Worm (Caenorhabditis elegans) whole organism, young adult: Measurements from ENCODE around the gene T05D4.2.
A peak's percentile ranks its signal among the peaks of the same experiment; 100 is the strongest.

Source experiments
- B0336.3 ChIP-seq: fragments of 200-800 bp; sonication (Bioruptor generic); IDR thresholded peaks from 2 replicates; pipeline ENCODE4 v1.3.6; 2022; ENCODE audit warnings: missing genetic modification characterization, missing compliant biosample characterization
- C06A6.2 ChIP-seq: fragments of 200-800 bp; sonication (Bioruptor generic); conservative IDR thresholded peaks from 2 replicates; pipeline ENCODE4 v1.3.6; 2022; ENCODE audit warnings: missing genetic modification characterization, missing compliant biosample characterization
- F33H1.4 ChIP-seq: fragments of 200-800 bp; sonication (Bioruptor generic); IDR thresholded peaks from 2 replicates; pipeline ENCODE4 v1.3.6; 2022; ENCODE audit warnings: missing genetic modification reagents, missing genetic modification characterization, missing compliant biosample characterization
- F37B4.10 ChIP-seq: fragments of 200-800 bp; sonication (Bioruptor generic); IDR thresholded peaks from 2 replicates; pipeline ENCODE4 v1.3.6; 2022; ENCODE audit warnings: missing genetic modification characterization, missing compliant biosample characterization
- F57C9.4 ChIP-seq: sonication (generic microtip); optimal IDR thresholded peaks from 2 replicates; lab custom pipeline; 2017; ENCODE audit warnings: mild to moderate bottlenecking, missing genetic modification characterization, missing compliant biosample characterization
- Y56A3A.18 ChIP-seq: fragments of 200-800 bp; sonication (Bioruptor generic); IDR thresholded peaks from 2 replicates; pipeline ENCODE4 v1.3.6; 2022; ENCODE audit warnings: missing genetic modification reagents, missing genetic modification characterization, missing compliant biosample characterization
- ama-1 ChIP-seq, 3 experiments: fragments of 150-350 bp in 1 of 3; sonication (generic microtip) in 2 of 3; optimal IDR thresholded peaks; 2 replicates each; lab custom pipeline; 2014 to 2018; ENCODE audit warnings: missing biosample characterization in 2 of 3, missing genetic modification characterization in 2 of 3, missing genetic modification reagents in 2 of 3
- atf-7 ChIP-seq: sonication (generic microtip); optimal IDR thresholded peaks from 2 replicates; lab custom pipeline; 2017; ENCODE audit warnings: mild to moderate bottlenecking, missing genetic modification characterization, missing compliant biosample characterization
- attf-6 ChIP-seq: fragments of 200-800 bp; sonication (Bioruptor generic); IDR thresholded peaks from 2 replicates; pipeline ENCODE4 v1.3.6; 2022; ENCODE audit warnings: missing genetic modification reagents, missing genetic modification characterization, missing compliant biosample characterization
- cebp-1 ChIP-seq, 2 experiments: fragments of 200-800 bp in 1 of 2; sonication (Bioruptor generic) in 1 of 2; sonication (generic microtip) in 1 of 2; IDR thresholded peaks in 1 of 2; optimal IDR thresholded peaks in 1 of 2; 2 replicates each; pipeline versions ENCODE4 v1.3.6 to Lab custom; 2017 to 2022; ENCODE audit warnings: missing compliant biosample characterization in 2 of 2, missing genetic modification characterization in 2 of 2, mild to moderate bottlenecking in 1 of 2, missing genetic modification reagents in 1 of 2, moderate library complexity in 1 of 2
- chd-7 ChIP-seq: sonication (generic microtip); optimal IDR thresholded peaks from 2 replicates; lab custom pipeline; 2016; ENCODE audit warnings: mild to moderate bottlenecking, missing genetic modification characterization, moderate library complexity, missing compliant biosample characterization
- die-1 ChIP-seq: sonication (generic microtip); optimal IDR thresholded peaks from 2 replicates; lab custom pipeline; 2016; ENCODE audit warnings: missing genotype, mild to moderate bottlenecking, missing genetic modification characterization, missing compliant biosample characterization
- dox-1 ChIP-seq: fragments of 200-800 bp; sonication (Bioruptor generic); IDR thresholded peaks from 2 replicates; pipeline ENCODE4 v1.3.6; 2022; ENCODE audit warnings: missing genetic modification reagents, missing genetic modification characterization, missing compliant biosample characterization
- egl-18 ChIP-seq: fragments of 200-800 bp; sonication (Bioruptor generic); IDR thresholded peaks from 2 replicates; pipeline ENCODE4 v1.3.6; 2022; ENCODE audit warnings: missing genetic modification reagents, missing genetic modification characterization, missing compliant biosample characterization
- egl-44 ChIP-seq: fragments of 200-800 bp; sonication (Bioruptor generic); IDR thresholded peaks from 2 replicates; pipeline ENCODE4 v1.3.6; 2022; ENCODE audit warnings: missing genetic modification reagents, missing genetic modification characterization, missing compliant biosample characterization
- egrh-3 ChIP-seq: fragments of 200-800 bp; sonication (Bioruptor generic); IDR thresholded peaks from 2 replicates; pipeline ENCODE4 v1.3.6; 2022; ENCODE audit warnings: missing genetic modification reagents, missing genetic modification characterization, missing compliant biosample characterization
- ekl-4 ChIP-seq: fragments of 200-800 bp; sonication (Bioruptor generic); IDR thresholded peaks from 2 replicates; pipeline ENCODE4 v1.3.6; 2022; ENCODE audit warnings: missing genetic modification reagents, missing genetic modification characterization, missing compliant biosample characterization
- hmg-1.2 ChIP-seq: fragments of 200-800 bp; sonication (Bioruptor generic); IDR thresholded peaks from 2 replicates; pipeline ENCODE4 v1.3.6; 2022; ENCODE audit warnings: missing genetic modification reagents, missing genetic modification characterization, missing compliant biosample characterization
- let-607 ChIP-seq, 2 experiments: fragments of 200-800 bp in 1 of 2; sonication (Bioruptor generic) in 1 of 2; sonication (generic microtip) in 1 of 2; optimal IDR thresholded peaks; 2 replicates each; lab custom pipeline; 2016 to 2018; ENCODE audit warnings: mild to moderate bottlenecking in 2 of 2, missing compliant biosample characterization in 2 of 2, missing genetic modification characterization in 2 of 2, moderate library complexity in 2 of 2, missing genotype in 1 of 2
- lin-35 ChIP-seq, 3 experiments: fragments of 150-350 bp in 2 of 3; sonication (generic microtip) in 1 of 3; optimal IDR thresholded peaks; 2 replicates each; lab custom pipeline; 2014 to 2018; ENCODE audit warnings: missing biosample characterization in 3 of 3, missing genetic modification characterization in 3 of 3, missing genetic modification reagents in 3 of 3
- lsy-27 ChIP-seq: sonication (generic microtip); optimal IDR thresholded peaks from 2 replicates; lab custom pipeline; 2017; ENCODE audit warnings: missing genetic modification characterization, mild to moderate bottlenecking, missing compliant biosample characterization, antibody characterized with exemption, missing genotype, borderline replicate concordance; ENCODE audit not compliant: insufficient read depth
- mes-4 ChIP-seq: sonication (generic microtip); optimal IDR thresholded peaks from 2 replicates; lab custom pipeline; 2016; ENCODE audit warnings: missing genotype, missing genetic modification characterization, missing compliant biosample characterization
- mxl-1 ChIP-seq: sonication (generic microtip); optimal IDR thresholded peaks from 2 replicates; lab custom pipeline; 2016; ENCODE audit warnings: missing genetic modification characterization, missing compliant biosample characterization
- nfyb-1 ChIP-seq: fragments of 200-800 bp; sonication (Bioruptor generic); IDR thresholded peaks from 2 replicates; pipeline ENCODE4 v1.3.6; 2022; ENCODE audit warnings: missing genetic modification reagents, missing genetic modification characterization, missing compliant biosample characterization
- nhr-27 ChIP-seq: fragments of 200-800 bp; sonication (Bioruptor generic); optimal IDR thresholded peaks from 2 replicates; lab custom pipeline; 2018; ENCODE audit warnings: mild to moderate bottlenecking, missing genetic modification characterization, moderate library complexity, missing compliant biosample characterization
- nhr-80 ChIP-seq: sonication (generic microtip); optimal IDR thresholded peaks from 2 replicates; lab custom pipeline; 2016; ENCODE audit warnings: missing genetic modification characterization, missing compliant biosample characterization
- pbrm-1 ChIP-seq: fragments of 200-800 bp; sonication (Bioruptor generic); IDR thresholded peaks from 2 replicates; pipeline ENCODE4 v1.3.6; 2022; ENCODE audit warnings: missing genetic modification reagents, missing genetic modification characterization, missing compliant biosample characterization
- rcor-1 ChIP-seq: fragments of 200-800 bp; sonication (Bioruptor generic); IDR thresholded peaks from 2 replicates; pipeline ENCODE4 v1.3.6; 2022; ENCODE audit warnings: missing genetic modification reagents, missing genetic modification characterization, missing compliant biosample characterization
- rec-8 ChIP-seq, 2 experiments: sonication (generic microtip); optimal IDR thresholded peaks; 2 replicates each; lab custom pipeline; 2016; ENCODE audit warnings: mild to moderate bottlenecking in 2 of 2, missing genetic modification characterization in 2 of 2, missing genetic modification reagents in 2 of 2, missing genotype in 2 of 2, missing biosample characterization in 1 of 2, missing compliant biosample characterization in 1 of 2, moderate library complexity in 1 of 2
- tbp1 ChIP-seq: fragments of 200-800 bp; sonication (Bioruptor generic); optimal IDR thresholded peaks from 2 replicates; lab custom pipeline; 2018; ENCODE audit warnings: mild to moderate bottlenecking, missing genetic modification characterization, missing compliant biosample characterization
- ztf-18 ChIP-seq: sonication (generic microtip); optimal IDR thresholded peaks from 2 replicates; lab custom pipeline; 2016; ENCODE audit warnings: missing genotype, mild to moderate bottlenecking, missing genetic modification characterization, missing compliant biosample characterization
- ztf-25 ChIP-seq: fragments of 200-800 bp; sonication (Bioruptor generic); IDR thresholded peaks from 2 replicates; pipeline ENCODE4 v1.3.6; 2022; ENCODE audit warnings: missing genetic modification reagents, missing genetic modification characterization, missing compliant biosample characterization
- ztf-3 ChIP-seq: fragments of 200-800 bp; sonication (Bioruptor generic); optimal IDR thresholded peaks from 2 replicates; lab custom pipeline; 2018; ENCODE audit warnings: mild to moderate bottlenecking, missing genetic modification characterization, missing compliant biosample characterization

Gene T05D4.2

ce11 chrIII:13563000-13563522, at the start of gene T05D4.2:
Gene T05D4.2, minus strand, starts transcription at chrIII:13563082.
- no peak for TF ChIP-seq cebp-1 (GFP tag; IDR thresholded peaks at IDR 0.05; lab: Robert Waterston, UW)
- TF ChIP-seq cebp-1 (tag; optimal IDR thresholded peaks at IDR 0.05; lab: Kevin White, UChicago): peak; percentile 5
- TF ChIP-seq hmg-1.2 (GFP tag; lab: Robert Waterston, UW): no peak
- peak in 1 of 3 experiments; percentile 45 for TF ChIP-seq lin-35 (GFP tag; optimal IDR thresholded peaks at IDR 0.05; lab: Kevin White, UChicago)
- TF ChIP-seq ama-1 (optimal IDR thresholded peaks at IDR 0.05; lab: Kevin White, UChicago): peak; percentile 22
- peak in 1 of 2 experiments; percentile 12 for TF ChIP-seq ama-1 (GFP tag; optimal IDR thresholded peaks at IDR 0.05; lab: Kevin White, UChicago)
- TF ChIP-seq pbrm-1 (GFP tag; lab: Robert Waterston, UW): 0 out of 2 replicates have a peak, but pooled peaks have one; percentile 11
- TF ChIP-seq die-1 (tag; lab: Kevin White, UChicago): no peak
- no peak for TF ChIP-seq ztf-25 (GFP tag; lab: Robert Waterston, UW)
- TF ChIP-seq, all 124 proteins: peak for 4

DNA sequence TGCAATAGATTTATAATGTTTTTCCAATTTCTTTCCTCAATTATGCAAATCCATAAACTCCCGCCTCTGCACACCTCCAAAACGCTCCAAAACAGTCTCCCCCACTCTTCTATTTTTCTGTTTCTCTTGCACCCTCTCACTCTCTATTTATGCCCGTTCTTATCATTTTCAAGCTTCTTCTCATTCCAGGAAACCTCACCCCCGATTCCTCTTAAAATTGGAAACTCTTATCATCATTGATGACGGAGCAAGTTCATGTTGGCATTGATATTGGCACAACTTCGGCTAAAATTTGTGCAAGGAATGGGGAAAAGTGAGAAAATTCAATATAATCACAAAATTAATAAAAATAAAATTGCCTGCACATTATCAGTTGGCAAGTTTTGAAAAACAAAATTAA, 45.0 kb upstream of the T05D4.2 start, which contains the start of gene shpk-1:
shpk-1 (plus strand) TSS at position 188 of the 400 bp plus-strand sequence.
- TF ChIP-seq rec-8 (tag; optimal IDR thresholded peaks at IDR 0.05; lab: Kevin White, UChicago) (no peak), Y56A3A.18 (GFP tag; lab: Robert Waterston, UW) (no peak), nfyb-1 (GFP tag; lab: Robert Waterston, UW) (peak; percentile 64; the same call in 1 of the 2 replicates), nhr-80 (peak; percentile 81), mxl-1 (tag; lab: Kevin White, UChicago) (no peak), ekl-4 (GFP tag; lab: Robert Waterston, UW) (no peak), attf-6 (no peak), egl-44 (0 out of 2 replicates have a peak, but pooled peaks have one; percentile 30), let-607 (tag; optimal IDR thresholded peaks at IDR 0.05; lab: Kevin White, UChicago) (peak; percentile 74 to 83), C06A6.2 (GFP tag; lab: Robert Waterston, UW) (no peak), rcor-1 (no peak), tbp1 (GFP tag; lab: Kevin White, UChicago) (peak; percentile 32), B0336.3 (GFP tag; lab: Robert Waterston, UW) (0 out of 2 replicates have a peak, but pooled peaks have one; percentile 22), egl-18 (GFP tag; lab: Robert Waterston, UW) (no peak), atf-7 (tag; lab: Kevin White, UChicago) (peak; percentile 77), dox-1 (GFP tag; lab: Robert Waterston, UW) (0 out of 2 replicates have a peak, but pooled peaks have one; percentile 37)

- TF ChIP-seq F37B4.10 (GFP tag; lab: Robert Waterston, UW) (no peak), lsy-27 (tag; lab: Kevin White, UChicago) (no peak), ztf-3 (GFP tag; lab: Kevin White, UChicago) (no peak), pbrm-1 (GFP tag; lab: Robert Waterston, UW) (no peak), F57C9.4 (tag; lab: Kevin White, UChicago) (no peak), nhr-27 (no peak), chd-7 (no peak), egrh-3 (GFP tag; lab: Robert Waterston, UW) (no peak), ama-1 (optimal IDR thresholded peaks at IDR 0.05; lab: Kevin White, UChicago) (no peak), ama-1 (GFP tag; optimal IDR thresholded peaks at IDR 0.05; lab: Kevin White, UChicago) (no peak), mxl-1 (tag; lab: Kevin White, UChicago) (no peak), C06A6.2 (GFP tag; lab: Robert Waterston, UW) (no peak), ztf-18 (tag; lab: Kevin White, UChicago) (no peak), F33H1.4 (no peak), mes-4 (tag; lab: Kevin White, UChicago) (no peak)
Measured at ce11 chrIII:13606865-13607264, 44.0 kb upstream of the T05D4.2 start.
